Worm (Caenorhabditis elegans) whole organism, L1 larva: Measurements from ENCODE around the gene tmc-1.

ENCODE experiments used
- C04F5.9 ChIP-seq: sonication (generic microtip); optimal IDR thresholded peaks from 2 replicates; lab custom pipeline; 2016; ENCODE audit warnings: missing genetic modification characterization, missing compliant biosample characterization
- C16A3.4 ChIP-seq: fragments of 150-350 bp; optimal IDR thresholded peaks from 2 replicates; lab custom pipeline; 2014; ENCODE audit warnings: missing biosample characterization, missing genetic modification characterization
- aha-1 ChIP-seq: fragments of 150-350 bp; optimal IDR thresholded peaks from 2 replicates; lab custom pipeline; 2014; ENCODE audit warnings: missing biosample characterization, missing genetic modification characterization
- aly-2 ChIP-seq: fragments of 150-350 bp; optimal IDR thresholded peaks from 2 replicates; lab custom pipeline; 2014; ENCODE audit warnings: missing biosample characterization, missing genetic modification characterization
- ceh-82 ChIP-seq, 3 experiments: fragments of 150-350 bp in 1 of 3; sonication (generic microtip) in 2 of 3; optimal IDR thresholded peaks; 2 replicates each; lab custom pipeline; 2014 to 2017; ENCODE audit warnings: missing biosample characterization in 3 of 3, missing genetic modification characterization in 3 of 3
- dsc-1 ChIP-seq: sonication (generic microtip); optimal IDR thresholded peaks from 2 replicates; lab custom pipeline; 2016; ENCODE audit warnings: mild to moderate bottlenecking, missing genetic modification characterization, missing compliant biosample characterization
- efl-1 ChIP-seq, 4 experiments: fragments of 150-350 bp; optimal IDR thresholded peaks in 3 of 4; peaks in 1 of 4; 1 replicate in 1 of 4; 2 replicates in 3 of 4; lab custom pipeline; 2014; ENCODE audit warnings: missing biosample characterization in 2 of 4, missing genetic modification characterization in 2 of 4, missing genetic modification reagents in 2 of 4
- efl-3 ChIP-seq: fragments of 200-800 bp; sonication (Bioruptor generic); optimal IDR thresholded peaks from 2 replicates; lab custom pipeline; 2018; ENCODE audit warnings: mild to moderate bottlenecking, missing genetic modification characterization, missing compliant biosample characterization
- elt-2 ChIP-seq: sonication (generic microtip); optimal IDR thresholded peaks from 2 replicates; lab custom pipeline; 2016; ENCODE audit warnings: missing genetic modification characterization, mild to moderate bottlenecking, inconsistent platforms, missing compliant biosample characterization, missing genetic modification reagents
- fkh-10 ChIP-seq: sonication (generic microtip); optimal IDR thresholded peaks from 2 replicates; lab custom pipeline; 2017; ENCODE audit warnings: missing biosample characterization, missing genetic modification reagents, missing genetic modification characterization
- fkh-4 ChIP-seq: sonication (generic microtip); optimal IDR thresholded peaks from 2 replicates; lab custom pipeline; 2016; ENCODE audit warnings: missing compliant biosample characterization, missing genetic modification characterization, borderline replicate concordance
- fos-1 ChIP-seq: fragments of 150-350 bp; optimal IDR thresholded peaks from 2 replicates; lab custom pipeline; 2014; ENCODE audit warnings: missing biosample characterization, missing genetic modification characterization
- lin-13 ChIP-seq: fragments of 150-350 bp; optimal IDR thresholded peaks from 2 replicates; lab custom pipeline; 2014; ENCODE audit warnings: missing biosample characterization, missing genetic modification reagents, missing genetic modification characterization
- lin-14 ChIP-seq: fragments of 200-800 bp; sonication (Bioruptor generic); optimal IDR thresholded peaks from 2 replicates; lab custom pipeline; 2018; ENCODE audit warnings: mild to moderate bottlenecking, missing genetic modification characterization, moderate library complexity, missing compliant biosample characterization
- lin-15B ChIP-seq: fragments of 150-350 bp; sonication (generic microtip); optimal IDR thresholded peaks from 3 replicates; lab custom pipeline; 2014; ENCODE audit warnings: missing biosample characterization, missing genetic modification characterization
- lir-3 ChIP-seq: sonication (generic microtip); optimal IDR thresholded peaks from 2 replicates; lab custom pipeline; 2016; ENCODE audit warnings: mild to moderate bottlenecking, missing genetic modification characterization, moderate library complexity, missing compliant biosample characterization; ENCODE audit not compliant: poor library complexity
- mdl-1 ChIP-seq, 2 experiments: fragments of 150-350 bp; optimal IDR thresholded peaks; 2 replicates each; lab custom pipeline; 2014 to 2017; ENCODE audit warnings: missing biosample characterization in 2 of 2, missing genetic modification characterization in 2 of 2, inconsistent platforms in 1 of 2
- mef-2 ChIP-seq: fragments of 150-350 bp; optimal IDR thresholded peaks from 2 replicates; lab custom pipeline; 2014; ENCODE audit warnings: missing biosample characterization, missing genetic modification characterization
- mep-1 ChIP-seq: fragments of 150-350 bp; optimal IDR thresholded peaks from 2 replicates; lab custom pipeline; 2014; ENCODE audit warnings: missing biosample characterization, missing genetic modification characterization
- nhr-11 ChIP-seq: fragments of 150-350 bp; optimal IDR thresholded peaks from 2 replicates; lab custom pipeline; 2014; ENCODE audit warnings: missing biosample characterization, missing genetic modification characterization
- nhr-12 ChIP-seq: sonication (generic microtip); optimal IDR thresholded peaks from 2 replicates; lab custom pipeline; 2017; ENCODE audit warnings: missing biosample characterization, missing genetic modification characterization
- nhr-47 ChIP-seq: sonication (generic microtip); optimal IDR thresholded peaks from 2 replicates; lab custom pipeline; 2016; ENCODE audit warnings: mild to moderate bottlenecking, missing genetic modification characterization, moderate library complexity, missing compliant biosample characterization
- nhr-76 ChIP-seq: sonication (generic microtip); optimal IDR thresholded peaks from 2 replicates; lab custom pipeline; 2017; ENCODE audit warnings: missing biosample characterization, missing genetic modification characterization
- nhr-90 ChIP-seq: sonication (generic microtip); optimal IDR thresholded peaks from 2 replicates; lab custom pipeline; 2016; ENCODE audit warnings: mild to moderate bottlenecking, missing genetic modification characterization, missing compliant biosample characterization; ENCODE audit not compliant: poor library complexity
- pax-3 ChIP-seq: fragments of 200-800 bp; sonication (Bioruptor generic); optimal IDR thresholded peaks from 2 replicates; lab custom pipeline; 2018; ENCODE audit warnings: mild to moderate bottlenecking, missing genetic modification characterization, moderate library complexity, missing compliant biosample characterization
- rnt-1 ChIP-seq: sonication (generic microtip); optimal IDR thresholded peaks from 2 replicates; lab custom pipeline; 2016; ENCODE audit warnings: mild to moderate bottlenecking, missing genetic modification characterization, moderate library complexity, missing compliant biosample characterization
- snpc-4 ChIP-seq: fragments of 150-350 bp; optimal IDR thresholded peaks from 2 replicates; lab custom pipeline; 2014; ENCODE audit warnings: missing biosample characterization, missing genetic modification characterization
- snu-23 ChIP-seq: sonication (generic microtip); optimal IDR thresholded peaks from 2 replicates; lab custom pipeline; 2016; ENCODE audit warnings: missing genetic modification characterization, missing compliant biosample characterization
- sptf-1 ChIP-seq: fragments of 150-350 bp; optimal IDR thresholded peaks from 2 replicates; lab custom pipeline; 2014; ENCODE audit warnings: missing biosample characterization, missing genetic modification characterization
- unc-30 ChIP-seq: sonication (generic microtip); optimal IDR thresholded peaks from 2 replicates; lab custom pipeline; 2017; ENCODE audit warnings: missing biosample characterization, missing genetic modification characterization
- vab-15 ChIP-seq: sonication (generic microtip); optimal IDR thresholded peaks from 2 replicates; lab custom pipeline; 2017; ENCODE audit warnings: missing genotype, mild to moderate bottlenecking, missing genetic modification characterization, missing compliant biosample characterization
- ztf-11 ChIP-seq, 2 experiments: sonication (generic microtip); optimal IDR thresholded peaks; 2 replicates each; lab custom pipeline; 2016 to 2017; ENCODE audit warnings: missing genetic modification characterization in 2 of 2, missing biosample characterization in 1 of 2, missing compliant biosample characterization in 1 of 2

The tmc-1 gene

DNA sequence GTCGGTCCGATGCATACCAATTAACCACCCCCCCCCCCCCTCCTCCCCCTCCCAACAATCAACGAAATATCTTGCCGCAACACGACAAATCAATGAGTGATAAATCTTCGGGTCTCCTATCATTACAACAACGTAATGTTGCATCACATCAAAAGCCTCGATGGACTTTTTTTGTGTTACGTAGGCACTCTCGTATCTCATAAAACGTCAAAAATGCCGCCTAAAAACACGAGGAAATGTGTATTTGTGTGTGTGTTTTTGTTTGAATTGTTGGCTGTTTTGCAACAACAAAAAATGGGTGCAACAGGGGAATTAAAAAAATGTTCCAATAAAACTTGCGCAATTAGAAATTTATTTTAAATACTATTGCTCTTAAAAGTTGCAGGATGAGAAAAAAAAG lies 5.2 kb downstream of the tmc-1 start:
- TF ChIP-seq C04F5.9 (no peak), ceh-82 (tag; optimal IDR thresholded peaks at IDR 0.05; lab: Kevin White, UChicago) (no peak), lin-14 (GFP tag; lab: Kevin White, UChicago) (peak; percentile 24), mep-1 (tag; lab: Kevin White, UChicago) (no peak), rnt-1 (tag; lab: Kevin White, UChicago) (peak; percentile 46), C16A3.4 (tag; lab: Kevin White, UChicago) (no peak), nhr-90 (no peak), sptf-1 (tag; lab: Kevin White, UChicago) (no peak), pax-3 (tag; lab: Kevin White, UChicago) (no peak), lir-3 (tag; lab: Kevin White, UChicago) (no peak), elt-2 (tag; lab: Kevin White, UChicago) (no peak), fkh-10 (GFP tag; lab: Kevin White, UChicago) (no peak)

DNA sequence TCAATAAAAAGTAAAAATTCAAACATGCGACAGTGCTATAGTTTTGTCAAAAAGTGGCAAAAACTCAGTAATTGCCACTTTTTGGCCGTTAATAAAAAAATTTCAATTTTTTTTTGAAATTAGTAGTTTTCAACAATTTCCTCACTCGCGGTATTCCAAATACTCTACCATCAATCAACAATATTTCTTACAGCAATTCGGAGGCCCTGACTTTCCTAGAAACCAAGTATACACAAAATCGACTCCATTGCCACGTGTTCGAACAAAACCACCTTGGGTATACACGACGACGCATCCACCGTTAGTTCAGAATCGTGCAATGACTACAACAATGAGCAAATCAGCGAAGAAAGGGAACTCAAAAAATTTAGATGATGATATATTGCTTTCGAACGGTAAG lies 9.6 kb downstream of the tmc-1 start:
- TF ChIP-seq fos-1: no peak
- no peak for TF ChIP-seq snu-23 (GFP tag; lab: Kevin White, UChicago)
- no peak for TF ChIP-seq nhr-76 (tag; lab: Kevin White, UChicago)
- TF ChIP-seq lin-15B: no peak
- no peak for TF ChIP-seq dsc-1 (tag; lab: Kevin White, UChicago)
- TF ChIP-seq C04F5.9: no peak
- TF ChIP-seq nhr-12 (tag; lab: Kevin White, UChicago): no peak
- no peak for TF ChIP-seq ztf-11 (tag; optimal IDR thresholded peaks at IDR 0.05; lab: Kevin White, UChicago)

DNA sequence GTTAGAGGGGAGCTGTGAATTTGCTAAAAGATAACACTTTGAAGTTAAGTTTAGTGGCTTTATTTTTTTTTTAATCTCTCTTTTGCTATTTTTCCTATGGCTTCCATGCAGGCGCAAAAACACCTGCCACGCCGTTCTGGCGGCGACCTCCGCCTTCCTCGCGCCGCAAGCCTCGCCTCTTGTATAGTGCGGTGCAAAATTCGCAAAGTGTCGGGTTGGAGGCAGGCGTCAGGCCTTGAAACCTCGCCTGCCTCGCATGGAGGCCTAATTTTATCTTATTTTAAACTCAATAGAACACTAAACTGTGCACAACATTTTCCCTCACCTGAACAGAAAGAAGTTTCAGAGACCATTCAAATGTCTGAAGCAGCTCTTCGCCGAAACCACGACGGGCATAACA lies 10.0 kb downstream of the tmc-1 start:
- TF ChIP-seq aha-1: no peak
- no peak for TF ChIP-seq nhr-90
- TF ChIP-seq fkh-4 (tag; lab: Kevin White, UChicago): no peak
- no peak for TF ChIP-seq aly-2
- TF ChIP-seq snpc-4 (tag; lab: Kevin White, UChicago): no peak
- no peak for TF ChIP-seq efl-1 (optimal IDR thresholded peaks at IDR 0.05; lab: Kevin White, UChicago)
- no peak for TF ChIP-seq efl-1 (GFP tag; optimal IDR thresholded peaks at IDR 0.05 in 1 of 2; lab: Kevin White, UChicago)
- no peak for TF ChIP-seq lin-14 (GFP tag; lab: Kevin White, UChicago)
- no peak for TF ChIP-seq lin-13
- no peak for TF ChIP-seq vab-15
- TF ChIP-seq efl-3: no peak
- no peak for TF ChIP-seq pax-3 (tag; lab: Kevin White, UChicago)
- no peak for TF ChIP-seq nhr-11 (tag; lab: Kevin White, UChicago)
- TF ChIP-seq lir-3 (tag; lab: Kevin White, UChicago): no peak
- no peak for TF ChIP-seq C16A3.4 (tag; lab: Kevin White, UChicago)
- TF ChIP-seq, all 84 proteins: peak for 0

ce11 chrX:1179984-1180383 lies 18.0 kb downstream of the tmc-1 start, which contains the start of gene hot-8:
Gene hot-8 (plus strand): TSS chrX:1180284.
- TF ChIP-seq efl-1 (optimal IDR thresholded peaks at IDR 0.05; lab: Kevin White, UChicago): no peak
- peak in 1 of 2 experiments; percentile 11 for TF ChIP-seq efl-1 (GFP tag; optimal IDR thresholded peaks at IDR 0.05 in 1 of 2; lab: Kevin White, UChicago)
- TF ChIP-seq nhr-47 (tag; lab: Kevin White, UChicago): no peak

- TF ChIP-seq lin-14 (GFP tag; lab: Kevin White, UChicago): peak; percentile 59
- TF ChIP-seq unc-30 (tag; lab: Kevin White, UChicago): no peak
- TF ChIP-seq, all 84 proteins: peak for 1
Observed at ce11 chrX:1181271-1181958, 19.4 kb downstream of the tmc-1 start.

- no peak for TF ChIP-seq mef-2 (tag; lab: Kevin White, UChicago)
- peak; percentile 22 for TF ChIP-seq rnt-1 (tag; lab: Kevin White, UChicago)
- TF ChIP-seq mdl-1 (tag; optimal IDR thresholded peaks at IDR 0.05; lab: Kevin White, UChicago): no peak
- TF ChIP-seq lin-14 (GFP tag; lab: Kevin White, UChicago): peak; percentile 26
Observed at ce11 chrX:1183258-1183657, 21.3 kb downstream of the tmc-1 start.
